Worm (Caenorhabditis elegans) whole organism, midembryonic: Measurements from ENCODE around the gene F53A2.9.

Source experiments
- cog-1 ChIP-seq: sonication (generic microtip); optimal IDR thresholded peaks from 2 replicates; lab custom pipeline; 2016; ENCODE audit warnings: missing genetic modification characterization, missing compliant biosample characterization
- klf-2 ChIP-seq: fragments of 200-800 bp; sonication (Bioruptor generic); conservative IDR thresholded peaks from 2 replicates; pipeline ENCODE4 v1.3.6; 2022; ENCODE audit warnings: missing genetic modification reagents, missing genetic modification characterization, missing compliant biosample characterization

DNA sequence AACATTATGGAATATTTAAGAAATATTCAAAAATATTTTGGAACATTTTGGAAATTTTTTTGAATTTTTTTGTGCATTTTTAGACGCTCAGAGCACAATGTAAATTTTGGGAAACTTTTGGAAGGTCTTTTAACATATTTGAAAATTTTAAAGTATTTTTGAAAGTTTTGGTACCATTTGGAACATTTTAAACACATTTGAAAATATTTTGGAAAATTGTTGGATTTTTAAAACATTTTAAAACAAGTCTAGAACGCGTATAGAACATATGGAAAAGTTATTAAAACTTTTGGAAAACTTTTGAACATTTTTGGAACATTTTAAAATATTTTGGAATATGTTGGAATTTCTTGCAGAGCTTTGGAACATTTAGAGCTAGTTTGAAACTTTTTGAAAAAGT lies 25.4 kb downstream of the F53A2.9 start, which contains the start of gene sdz-20:
- no peak for TF ChIP-seq cog-1 (tag; lab: Kevin White, UChicago)
- TF ChIP-seq klf-2 (GFP tag; lab: Robert Waterston, UW): no peak
